Fruit fly (Drosophila melanogaster): ENCODE results near the gene Coq4.

- TF ChIP-seq CG1647 (GFP tag; optimal IDR thresholded peaks at IDR 0.05) (no peak), CG34422 (GFP tag; IDR thresholded peaks at IDR 0.05) (no peak), CG2120 (GFP tag; optimal IDR thresholded peaks at IDR 0.05) (no peak), mam (GFP tag; optimal IDR thresholded peaks at IDR 0.05) (no peak), CG2678 (tag; optimal IDR thresholded peaks at IDR 0.05) (no peak), al (GFP tag; IDR thresholded peaks at IDR 0.05) (no peak)
Measured at dm6 chr3L:17412146-17412545, 21.3 kb downstream of the Coq4 start.
